Worm (Caenorhabditis elegans) whole organism, L4 larva: ENCODE results near the gene nep-6.

Source experiments
- lin-1 ChIP-seq: fragments of 200-800 bp; sonication (Bioruptor generic); IDR thresholded peaks from 2 replicates; pipeline ENCODE4 v1.3.6; 2022; ENCODE audit warnings: missing genetic modification reagents, missing genetic modification characterization, missing compliant biosample characterization
- mdl-1 ChIP-seq, 2 experiments: fragments of 150-350 bp in 1 of 2; sonication (generic microtip) in 1 of 2; optimal IDR thresholded peaks; 2 replicates each; lab custom pipeline; 2014 to 2017; ENCODE audit warnings: missing biosample characterization in 2 of 2, missing genetic modification characterization in 2 of 2
- nhr-25 ChIP-seq: sonication (generic microtip); optimal IDR thresholded peaks from 2 replicates; lab custom pipeline; 2017; ENCODE audit warnings: missing genetic modification characterization, mild to moderate bottlenecking, missing compliant biosample characterization, antibody characterized with exemption, moderate library complexity, borderline replicate concordance; ENCODE audit not compliant: insufficient read depth
- pqm-1 ChIP-seq: sonication (generic microtip); optimal IDR thresholded peaks from 2 replicates; lab custom pipeline; 2017; ENCODE audit warnings: missing biosample characterization, missing genetic modification characterization
- unc-39 ChIP-seq: sonication (generic microtip); optimal IDR thresholded peaks from 2 replicates; lab custom pipeline; 2017; ENCODE audit warnings: missing biosample characterization, missing genetic modification characterization

DNA sequence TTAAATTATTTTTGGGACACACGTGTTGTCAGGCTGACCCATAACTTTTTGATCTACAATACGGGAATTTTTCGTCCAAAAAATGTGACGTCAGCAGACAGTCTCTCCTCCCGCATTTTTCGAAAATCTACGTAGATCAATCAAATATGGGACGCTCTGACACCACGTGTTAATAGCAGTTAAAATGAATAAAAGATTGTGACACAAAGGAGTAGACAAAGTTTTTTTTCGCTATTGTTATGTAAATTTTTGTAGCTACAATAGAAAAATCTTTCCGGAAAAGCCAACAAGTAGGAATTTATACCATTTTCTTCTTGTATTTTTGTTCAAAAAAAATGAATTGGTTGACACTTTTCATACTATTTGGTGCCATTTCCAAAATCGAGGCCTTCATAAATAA lies 24.7 kb downstream of the nep-6 start, which contains the start of gene C16C8.27:
- TF ChIP-seq unc-39 (tag; lab: Kevin White, UChicago) = no peak
- no peak for TF ChIP-seq mdl-1 (tag; optimal IDR thresholded peaks at IDR 0.05; lab: Kevin White, UChicago)
- TF ChIP-seq nhr-25 (tag; lab: Kevin White, UChicago) = no peak
- no peak for TF ChIP-seq pqm-1 (tag; lab: Kevin White, UChicago)
- no peak for TF ChIP-seq lin-1 (GFP tag; lab: Robert Waterston, UW)
